Worm (Caenorhabditis elegans): ENCODE measurements around the gene srm-5.

Gene srm-5

ce11 chrV:14350949-14351348, 15.9 kb downstream of the srm-5 start (continued):
- TF ChIP-seq attf-3 (GFP tag; conservative IDR thresholded peaks at IDR 0.05) (0 out of 2 replicates have a peak, but pooled peaks have one; percentile 32), atf-7 (tag; optimal IDR thresholded peaks at IDR 0.05) (peak; percentile 76), ekl-4 (GFP tag; IDR thresholded peaks at IDR 0.05) (peak; percentile 85), repo-1 (tag; optimal IDR thresholded peaks at IDR 0.05) (peak; percentile 33), C17E4.6 (GFP tag; IDR thresholded peaks at IDR 0.05) (0 out of 2 replicates have a peak, but pooled peaks have one; percentile 41), athp-1 (tag; optimal IDR thresholded peaks at IDR 0.05) (no peak), F57C9.4 (tag; optimal IDR thresholded peaks at IDR 0.05) (no peak), nfyb-1 (GFP tag; IDR thresholded peaks at IDR 0.05) (peak; percentile 89), T26A5.8 (tag; optimal IDR thresholded peaks at IDR 0.05) (no peak), nhr-179 (tag; optimal IDR thresholded peaks at IDR 0.05) (no peak), K11D2.4 (GFP tag; IDR thresholded peaks at IDR 0.05) (peak; percentile 46; the same call in 1 of the 2 replicates), tbp1 (GFP tag; optimal IDR thresholded peaks at IDR 0.05) (peak; percentile 58), hmg-20 (GFP tag; IDR thresholded peaks at IDR 0.05) (peak; percentile 52; the same call in 1 of the 2 replicates), pbrm-1 (GFP tag; IDR thresholded peaks at IDR 0.05) (peak; percentile 68; the same call in 1 of the 2 replicates), ceh-40 (GFP tag; IDR thresholded peaks at IDR 0.05) (0 out of 2 replicates have a peak, but pooled peaks have one; percentile 23), let-607 (tag; optimal IDR thresholded peaks at IDR 0.05) (peak; percentile 75 to 87), ets-4 (GFP tag; optimal IDR thresholded peaks at IDR 0.05) (peak; percentile 84), mcd-1 (GFP tag; IDR thresholded peaks at IDR 0.05) (peak; percentile 93), let-526 (GFP tag; IDR thresholded peaks at IDR 0.05) (0 out of 2 replicates have a peak, but pooled peaks have one; percentile 38), nhr-80 (tag; optimal IDR thresholded peaks at IDR 0.05) (peak; percentile 99), ama-1 (optimal IDR thresholded peaks at IDR 0.05) (no peak), ama-1 (GFP tag; optimal IDR thresholded peaks at IDR 0.05) (peak in 1 of 2 experiments; percentile 23), nhr-90 (tag; optimal IDR thresholded peaks at IDR 0.05) (peak; percentile 80), ztf-22 (GFP tag; optimal IDR thresholded peaks at IDR 0.05) (peak; percentile 36), zfh-2 (GFP tag; conservative IDR thresholded peaks at IDR 0.05) (peak; percentile 99), Y67H2A.10 (GFP tag; conservative IDR thresholded peaks at IDR 0.05) (peak; percentile 85), cebp-1 (GFP tag; IDR thresholded peaks at IDR 0.05) (no peak), cebp-1 (tag; optimal IDR thresholded peaks at IDR 0.05) (peak; percentile 83), die-1 (tag; optimal IDR thresholded peaks at IDR 0.05) (peak; percentile 26), snpc-4 (GFP tag; optimal IDR thresholded peaks at IDR 0.05) (no peak), snpc-4 (tag; optimal IDR thresholded peaks at IDR 0.05) (peak; percentile 27 to 70 (median 58)), dox-1 (GFP tag; IDR thresholded peaks at IDR 0.05) (peak; percentile 90), snpc-1.3 (tag; optimal IDR thresholded peaks at IDR 0.05; ENCODE audit: insufficient read depth) (no peak), B0035.1 (tag; optimal IDR thresholded peaks at IDR 0.05) (peak; percentile 39)

- TF ChIP-seq ztf-25 (GFP tag; IDR thresholded peaks at IDR 0.05): no peak
- TF ChIP-seq hsf-1 (GFP tag; IDR thresholded peaks at IDR 0.05): peak; percentile 35; the same call in 1 of the 2 replicates
Measured at ce11 chrV:14351629-14352028, 16.6 kb downstream of the srm-5 start, which contains the start of gene vha-13. vha-13 (plus strand) TSS chrV:14351709.

- no peak for TF ChIP-seq hlh-26 (GFP tag; conservative IDR thresholded peaks at IDR 0.05)
- TF ChIP-seq unc-62 (GFP tag; optimal IDR thresholded peaks at IDR 0.05): no peak
- no peak for TF ChIP-seq ztf-18 (tag; optimal IDR thresholded peaks at IDR 0.05)
- TF ChIP-seq snpc-1.1 (tag; optimal IDR thresholded peaks at IDR 0.05; ENCODE audit: insufficient read depth): no peak
- peak; percentile 49; the same call in 1 of the 2 replicates for TF ChIP-seq zfh-2 (GFP tag; conservative IDR thresholded peaks at IDR 0.05)
- TF ChIP-seq rpc-1 (optimal IDR thresholded peaks at IDR 0.05): no peak
- TF ChIP-seq rpc-1 (tag; optimal IDR thresholded peaks at IDR 0.05): no peak
- TF ChIP-seq lir-1 (GFP tag; conservative IDR thresholded peaks at IDR 0.05): no peak
- peak; percentile 27 for TF ChIP-seq dpff-1 (tag; optimal IDR thresholded peaks at IDR 0.05)
- peak; percentile 27; the same call in 1 of the 2 replicates for TF ChIP-seq madf-3 (GFP tag; IDR thresholded peaks at IDR 0.05)
- TF ChIP-seq Y95B8A.8 (GFP tag; IDR thresholded peaks at IDR 0.05): no peak
- TF ChIP-seq tbx-9 (tag; optimal IDR thresholded peaks at IDR 0.05; ENCODE audit: borderline replicate concordance): no peak
- TF ChIP-seq nfya-1 (tag; optimal IDR thresholded peaks at IDR 0.05; ENCODE audit: borderline replicate concordance, insufficient read depth): no peak
- no peak for TF ChIP-seq egrh-3 (GFP tag; IDR thresholded peaks at IDR 0.05)
Measured at ce11 chrV:14352032-14352431, 17.0 kb downstream of the srm-5 start.
